Worm (Caenorhabditis elegans): ENCODE results near the gene F38B6.2.

The F38B6.2 gene

DNA sequence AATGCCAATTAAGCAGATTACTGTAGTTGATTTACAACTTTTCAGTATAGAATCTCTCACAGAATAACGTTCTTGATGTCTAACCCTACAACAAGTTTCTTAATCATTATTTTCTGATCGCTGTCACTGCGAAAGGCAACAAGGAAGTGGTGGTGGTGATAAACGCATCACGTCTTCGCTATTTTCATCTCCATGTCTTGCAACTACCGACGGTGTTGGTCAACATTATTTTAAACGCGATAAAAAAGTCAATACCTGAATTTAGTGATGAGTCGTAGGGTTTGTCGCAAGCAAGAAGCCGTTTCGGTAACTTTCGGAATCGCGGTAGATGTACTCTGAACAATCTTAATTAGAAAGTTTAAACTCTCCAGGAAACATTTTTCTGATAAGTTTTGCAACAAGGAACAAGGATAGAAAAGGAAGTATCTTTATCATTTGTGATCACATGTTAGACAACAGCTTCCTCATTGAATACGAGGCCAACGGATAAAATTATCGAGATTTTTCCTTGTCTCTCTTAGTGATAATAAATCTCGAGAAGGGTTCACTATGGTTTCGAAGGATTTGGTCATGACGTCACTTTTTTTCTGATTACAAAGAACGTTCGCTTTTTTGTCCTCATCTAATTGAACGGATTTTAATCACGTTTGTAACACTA, 34.4 kb upstream of the F38B6.2 start:
- TF ChIP-seq sea-1 (GFP tag; conservative IDR thresholded peaks at IDR 0.05) (no peak), tbx-37 (GFP tag; conservative IDR thresholded peaks at IDR 0.05) (no peak), scrt-1 (GFP tag; IDR thresholded peaks at IDR 0.05) (no peak), hmg-4 (GFP tag; optimal IDR thresholded peaks at IDR 0.05) (no peak), B0310.2 (tag; optimal IDR thresholded peaks at IDR 0.05) (no peak), tbx-11 (GFP tag; IDR thresholded peaks at IDR 0.05) (no peak), ama-1 (optimal IDR thresholded peaks at IDR 0.05) (no peak), aly-1 (tag; optimal IDR thresholded peaks at IDR 0.05) (no peak), F13C5.2 (tag; optimal IDR thresholded peaks at IDR 0.05) (no peak), hmbx-1 (tag; optimal IDR thresholded peaks at IDR 0.05) (no peak), ets-7 (tag; optimal IDR thresholded peaks at IDR 0.05) (no peak)

ce11 chrX:6665129-6665858, 33.0 kb upstream of the F38B6.2 start:
- TF ChIP-seq B0310.2 (tag; optimal IDR thresholded peaks at IDR 0.05), result no peak
- TF ChIP-seq ets-7 (tag; optimal IDR thresholded peaks at IDR 0.05), result no peak
- no peak for TF ChIP-seq hnd-1 (tag; optimal IDR thresholded peaks at IDR 0.05)
- no peak for TF ChIP-seq sea-1 (GFP tag; conservative IDR thresholded peaks at IDR 0.05)
- no peak for TF ChIP-seq ceh-36 (tag; optimal IDR thresholded peaks at IDR 0.05)
- TF ChIP-seq hmg-4 (GFP tag; optimal IDR thresholded peaks at IDR 0.05), result no peak
- TF ChIP-seq pes-1 (GFP tag; IDR thresholded peaks at IDR 0.05), result no peak
- TF ChIP-seq hmbx-1 (tag; optimal IDR thresholded peaks at IDR 0.05), result no peak
- TF ChIP-seq ama-1 (optimal IDR thresholded peaks at IDR 0.05), result no peak
- no peak for TF ChIP-seq scrt-1 (GFP tag; IDR thresholded peaks at IDR 0.05)
- no peak for TF ChIP-seq aly-1 (tag; optimal IDR thresholded peaks at IDR 0.05)
- TF ChIP-seq tra-4 (tag; optimal IDR thresholded peaks at IDR 0.05), result no peak
- no peak for TF ChIP-seq tbx-37 (GFP tag; conservative IDR thresholded peaks at IDR 0.05)
- TF ChIP-seq ceh-13 (GFP tag; optimal IDR thresholded peaks at IDR 0.05), result no peak
- TF ChIP-seq F13C5.2 (tag; optimal IDR thresholded peaks at IDR 0.05), result no peak
- TF ChIP-seq tbx-11 (GFP tag; IDR thresholded peaks at IDR 0.05), result no peak
- TF ChIP-seq flt-1 (GFP tag; IDR thresholded peaks at IDR 0.05), result no peak

ce11 chrX:6667468-6667867, 30.9 kb upstream of the F38B6.2 start:
- TF ChIP-seq ceh-13 (GFP tag; optimal IDR thresholded peaks at IDR 0.05), result no peak
- no peak for TF ChIP-seq flt-1 (GFP tag; IDR thresholded peaks at IDR 0.05)
- TF ChIP-seq sea-1 (GFP tag; conservative IDR thresholded peaks at IDR 0.05), result no peak

- TF ChIP-seq tbx-11 (GFP tag; IDR thresholded peaks at IDR 0.05) (no peak), ets-7 (tag; optimal IDR thresholded peaks at IDR 0.05) (no peak), scrt-1 (GFP tag; IDR thresholded peaks at IDR 0.05) (no peak), F13C5.2 (tag; optimal IDR thresholded peaks at IDR 0.05) (no peak), ceh-13 (GFP tag; optimal IDR thresholded peaks at IDR 0.05) (no peak), ceh-36 (tag; optimal IDR thresholded peaks at IDR 0.05) (no peak), flt-1 (GFP tag; IDR thresholded peaks at IDR 0.05) (no peak), aly-1 (tag; optimal IDR thresholded peaks at IDR 0.05) (no peak), tbx-37 (GFP tag; conservative IDR thresholded peaks at IDR 0.05) (no peak), hnd-1 (tag; optimal IDR thresholded peaks at IDR 0.05) (no peak), B0310.2 (tag; optimal IDR thresholded peaks at IDR 0.05) (no peak), hmbx-1 (tag; optimal IDR thresholded peaks at IDR 0.05) (no peak), sea-1 (GFP tag; conservative IDR thresholded peaks at IDR 0.05) (no peak)
Measured at ce11 chrX:6668911-6669310, 29.4 kb upstream of the F38B6.2 start, which contains the start of gene nhr-137. TSS of gene nhr-137 (minus strand) at chrX:6669011.

DNA sequence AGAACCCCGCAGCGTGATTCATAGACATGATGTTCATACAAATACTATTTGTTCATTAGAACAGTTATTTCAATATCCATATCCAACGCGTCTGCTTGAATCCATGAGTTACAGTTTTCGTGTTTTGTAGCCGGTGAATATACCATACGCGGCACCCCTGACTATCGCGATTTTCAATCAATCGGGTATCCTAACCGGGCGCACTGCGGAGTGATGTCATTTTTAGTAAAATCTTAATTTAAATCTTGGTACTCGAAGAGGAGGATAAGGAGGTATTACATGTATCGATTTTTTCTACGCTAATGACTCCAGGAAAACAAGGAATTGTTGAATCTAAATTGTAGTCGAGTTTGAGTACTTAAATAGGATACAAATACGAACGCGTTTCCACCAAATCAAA, 29.0 kb upstream of the F38B6.2 start:
- TF ChIP-seq tra-4 (tag; optimal IDR thresholded peaks at IDR 0.05) (no peak), hmg-4 (GFP tag; optimal IDR thresholded peaks at IDR 0.05) (no peak), ceh-13 (GFP tag; optimal IDR thresholded peaks at IDR 0.05) (no peak), hmbx-1 (tag; optimal IDR thresholded peaks at IDR 0.05) (no peak), ets-7 (tag; optimal IDR thresholded peaks at IDR 0.05) (no peak), flt-1 (GFP tag; IDR thresholded peaks at IDR 0.05) (no peak), aly-1 (tag; optimal IDR thresholded peaks at IDR 0.05) (no peak), ama-1 (optimal IDR thresholded peaks at IDR 0.05) (no peak), F13C5.2 (tag; optimal IDR thresholded peaks at IDR 0.05) (no peak), pes-1 (GFP tag; IDR thresholded peaks at IDR 0.05) (no peak), sea-1 (GFP tag; conservative IDR thresholded peaks at IDR 0.05) (no peak)

DNA sequence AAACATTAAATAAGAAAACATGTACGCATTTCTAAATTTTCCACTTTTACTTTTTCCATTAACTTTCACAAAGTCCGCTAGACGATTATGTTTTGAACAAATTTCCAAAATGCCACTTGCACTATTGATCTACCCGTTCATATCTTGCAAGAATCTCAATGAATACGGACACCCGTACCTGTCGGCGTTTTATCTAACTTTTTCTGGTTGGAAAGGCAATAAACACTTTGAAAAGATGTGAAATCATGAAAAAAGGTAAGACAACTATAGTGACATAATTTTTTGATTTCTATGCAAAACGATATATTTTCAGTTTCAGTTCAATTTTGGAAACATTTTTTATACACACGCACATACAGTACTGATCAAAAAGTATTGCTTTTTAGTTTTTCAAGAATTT, 26.6 kb upstream of the F38B6.2 start:
- TF ChIP-seq tbx-11 (GFP tag; IDR thresholded peaks at IDR 0.05) (no peak), hnd-1 (tag; optimal IDR thresholded peaks at IDR 0.05) (no peak), tra-4 (tag; optimal IDR thresholded peaks at IDR 0.05) (no peak), hmg-4 (GFP tag; optimal IDR thresholded peaks at IDR 0.05) (no peak), pes-1 (GFP tag; IDR thresholded peaks at IDR 0.05) (no peak), ama-1 (optimal IDR thresholded peaks at IDR 0.05) (no peak), flt-1 (GFP tag; IDR thresholded peaks at IDR 0.05) (no peak), aly-1 (tag; optimal IDR thresholded peaks at IDR 0.05) (no peak), sea-1 (GFP tag; conservative IDR thresholded peaks at IDR 0.05) (no peak), F13C5.2 (tag; optimal IDR thresholded peaks at IDR 0.05) (no peak), ets-7 (tag; optimal IDR thresholded peaks at IDR 0.05) (no peak)

- TF ChIP-seq ceh-13 (GFP tag; optimal IDR thresholded peaks at IDR 0.05) (no peak), ceh-36 (tag; optimal IDR thresholded peaks at IDR 0.05) (no peak), tra-4 (tag; optimal IDR thresholded peaks at IDR 0.05) (no peak), hmbx-1 (tag; optimal IDR thresholded peaks at IDR 0.05) (no peak)
Measured at ce11 chrX:6672519-6672918, 25.8 kb upstream of the F38B6.2 start, which contains the start of gene col-172. TSS of gene col-172 (plus strand) at chrX:6672819.

Data from whole organism, early embryonic.